Worm (Caenorhabditis elegans) whole organism, young adult: Measurements from ENCODE around the gene sre-52.
A peak's percentile ranks its signal among the peaks of the same experiment; 100 is the strongest.

ENCODE experiments used
- B0336.3 ChIP-seq: fragments of 200-800 bp; sonication (Bioruptor generic); IDR thresholded peaks from 2 replicates; pipeline ENCODE4 v1.3.6; 2022; ENCODE audit warnings: missing genetic modification characterization, missing compliant biosample characterization
- D2030.7 ChIP-seq: fragments of 200-800 bp; sonication (Bioruptor generic); IDR thresholded peaks from 2 replicates; pipeline ENCODE4 v1.3.6; 2022; ENCODE audit warnings: missing genetic modification reagents, missing genetic modification characterization, missing compliant biosample characterization
- F23B12.7 ChIP-seq: sonication (generic microtip); optimal IDR thresholded peaks from 2 replicates; lab custom pipeline; 2017; ENCODE audit warnings: missing genetic modification characterization, mild to moderate bottlenecking, missing compliant biosample characterization, antibody characterized with exemption, moderate library complexity; ENCODE audit not compliant: insufficient read depth
- F33H1.4 ChIP-seq: fragments of 200-800 bp; sonication (Bioruptor generic); IDR thresholded peaks from 2 replicates; pipeline ENCODE4 v1.3.6; 2022; ENCODE audit warnings: missing genetic modification reagents, missing genetic modification characterization, missing compliant biosample characterization
- F49E8.2 ChIP-seq: sonication (generic microtip); optimal IDR thresholded peaks from 3 replicates; lab custom pipeline; 2017; ENCODE audit warnings: missing genetic modification characterization, mild to moderate bottlenecking, missing compliant biosample characterization, antibody characterized with exemption, moderate library complexity; ENCODE audit not compliant: insufficient read depth
- F52B5.7 ChIP-seq: sonication (generic microtip); optimal IDR thresholded peaks from 2 replicates; lab custom pipeline; 2016; ENCODE audit warnings: mild to moderate bottlenecking, missing genetic modification characterization, missing compliant biosample characterization
- F57C9.4 ChIP-seq: sonication (generic microtip); optimal IDR thresholded peaks from 2 replicates; lab custom pipeline; 2017; ENCODE audit warnings: mild to moderate bottlenecking, missing genetic modification characterization, missing compliant biosample characterization
- Y53G8AR.9 ChIP-seq: fragments of 200-800 bp; sonication (Bioruptor generic); conservative IDR thresholded peaks from 2 replicates; pipeline ENCODE4 v1.3.6; 2022; ENCODE audit warnings: missing genetic modification reagents, missing genetic modification characterization, missing compliant biosample characterization
- Y56A3A.18 ChIP-seq: fragments of 200-800 bp; sonication (Bioruptor generic); IDR thresholded peaks from 2 replicates; pipeline ENCODE4 v1.3.6; 2022; ENCODE audit warnings: missing genetic modification reagents, missing genetic modification characterization, missing compliant biosample characterization
- Y95B8A.8 ChIP-seq: fragments of 200-800 bp; sonication (Bioruptor generic); IDR thresholded peaks from 2 replicates; pipeline ENCODE4 v1.3.6; 2022; ENCODE audit warnings: missing genetic modification reagents, missing genetic modification characterization, missing compliant biosample characterization
- aptf-2 ChIP-seq: fragments of 200-800 bp; sonication (Bioruptor generic); conservative IDR thresholded peaks from 2 replicates; pipeline ENCODE4 v1.3.6; 2022; ENCODE audit warnings: missing genetic modification reagents, missing genetic modification characterization, missing compliant biosample characterization
- aptf-3 ChIP-seq: fragments of 200-800 bp; sonication (Bioruptor generic); IDR thresholded peaks from 2 replicates; pipeline ENCODE4 v1.3.6; 2022; ENCODE audit warnings: missing genetic modification characterization, missing compliant biosample characterization
- bed-1 ChIP-seq: fragments of 200-800 bp; sonication (Bioruptor generic); IDR thresholded peaks from 2 replicates; pipeline ENCODE4 v1.3.6; 2022; ENCODE audit warnings: missing genetic modification reagents, missing genetic modification characterization, missing compliant biosample characterization
- cebp-1 ChIP-seq, 2 experiments: fragments of 200-800 bp in 1 of 2; sonication (Bioruptor generic) in 1 of 2; sonication (generic microtip) in 1 of 2; IDR thresholded peaks in 1 of 2; optimal IDR thresholded peaks in 1 of 2; 2 replicates each; pipeline versions ENCODE4 v1.3.6 to Lab custom; 2017 to 2022; ENCODE audit warnings: missing compliant biosample characterization in 2 of 2, missing genetic modification characterization in 2 of 2, mild to moderate bottlenecking in 1 of 2, missing genetic modification reagents in 1 of 2, moderate library complexity in 1 of 2
- ceh-40 ChIP-seq: fragments of 200-800 bp; sonication (Bioruptor generic); IDR thresholded peaks from 2 replicates; pipeline ENCODE4 v1.3.6; 2022; ENCODE audit warnings: missing genetic modification characterization, missing compliant biosample characterization
- ceh-79 ChIP-seq: sonication (generic microtip); optimal IDR thresholded peaks from 2 replicates; lab custom pipeline; 2017; ENCODE audit warnings: mild to moderate bottlenecking, missing genetic modification characterization, missing compliant biosample characterization
- ceh-91 ChIP-seq: fragments of 200-800 bp; sonication (Bioruptor generic); IDR thresholded peaks from 2 replicates; pipeline ENCODE4 v1.3.6; 2022; ENCODE audit warnings: missing genetic modification reagents, missing genetic modification characterization, missing compliant biosample characterization
- die-1 ChIP-seq: sonication (generic microtip); optimal IDR thresholded peaks from 2 replicates; lab custom pipeline; 2016; ENCODE audit warnings: missing genotype, mild to moderate bottlenecking, missing genetic modification characterization, missing compliant biosample characterization
- dpl-1 ChIP-seq: fragments of 150-350 bp; optimal IDR thresholded peaks from 2 replicates; lab custom pipeline; 2014; ENCODE audit warnings: missing biosample characterization, missing genetic modification reagents, missing genetic modification characterization
- egl-44 ChIP-seq: fragments of 200-800 bp; sonication (Bioruptor generic); IDR thresholded peaks from 2 replicates; pipeline ENCODE4 v1.3.6; 2022; ENCODE audit warnings: missing genetic modification reagents, missing genetic modification characterization, missing compliant biosample characterization
- egrh-3 ChIP-seq: fragments of 200-800 bp; sonication (Bioruptor generic); IDR thresholded peaks from 2 replicates; pipeline ENCODE4 v1.3.6; 2022; ENCODE audit warnings: missing genetic modification reagents, missing genetic modification characterization, missing compliant biosample characterization
- nfyb-1 ChIP-seq: fragments of 200-800 bp; sonication (Bioruptor generic); IDR thresholded peaks from 2 replicates; pipeline ENCODE4 v1.3.6; 2022; ENCODE audit warnings: missing genetic modification reagents, missing genetic modification characterization, missing compliant biosample characterization
- nhr-80 ChIP-seq: sonication (generic microtip); optimal IDR thresholded peaks from 2 replicates; lab custom pipeline; 2016; ENCODE audit warnings: missing genetic modification characterization, missing compliant biosample characterization
- nhr-90 ChIP-seq: sonication (generic microtip); optimal IDR thresholded peaks from 2 replicates; lab custom pipeline; 2016; ENCODE audit warnings: missing genotype, mild to moderate bottlenecking, missing genetic modification characterization, missing compliant biosample characterization
- rcor-1 ChIP-seq: fragments of 200-800 bp; sonication (Bioruptor generic); IDR thresholded peaks from 2 replicates; pipeline ENCODE4 v1.3.6; 2022; ENCODE audit warnings: missing genetic modification reagents, missing genetic modification characterization, missing compliant biosample characterization
- rpc-1 ChIP-seq, 2 experiments: fragments of 150-350 bp in 1 of 2; sonication (generic microtip) in 1 of 2; optimal IDR thresholded peaks; 2 replicates each; lab custom pipeline; 2014 to 2018; ENCODE audit warnings: missing biosample characterization in 1 of 2, missing genetic modification characterization in 1 of 2, missing genetic modification reagents in 1 of 2, missing genotype in 1 of 2
- snpc-3.4 ChIP-seq: sonication (generic microtip); optimal IDR thresholded peaks from 2 replicates; lab custom pipeline; 2017; ENCODE audit warnings: missing genetic modification characterization, mild to moderate bottlenecking, missing compliant biosample characterization, antibody characterized with exemption, moderate library complexity, missing genotype, missing genetic modification reagents
- snpc-4 ChIP-seq, 5 experiments: fragments of 150-350 bp in 1 of 5; sonication (generic microtip) in 4 of 5; optimal IDR thresholded peaks; 2 replicates each; lab custom pipeline; 2014 to 2018; ENCODE audit warnings: missing genetic modification characterization in 5 of 5, missing biosample characterization in 3 of 5, antibody characterized with exemption in 2 of 5, mild to moderate bottlenecking in 2 of 5, missing compliant biosample characterization in 2 of 5, missing genotype in 2 of 5, moderate library complexity in 2 of 5, missing genetic modification reagents in 1 of 5
- somi-1 ChIP-seq: fragments of 200-800 bp; sonication (Bioruptor generic); optimal IDR thresholded peaks from 2 replicates; lab custom pipeline; 2018; ENCODE audit warnings: mild to moderate bottlenecking, missing genetic modification characterization, missing compliant biosample characterization
- tlf-1 ChIP-seq: fragments of 200-800 bp; sonication (Bioruptor generic); optimal IDR thresholded peaks from 2 replicates; lab custom pipeline; 2018; ENCODE audit warnings: mild to moderate bottlenecking, missing genetic modification characterization, missing compliant biosample characterization
- xnd-1 ChIP-seq: sonication (generic microtip); optimal IDR thresholded peaks from 2 replicates; lab custom pipeline; 2016; ENCODE audit warnings: missing genotype, missing genetic modification reagents, missing genetic modification characterization, missing compliant biosample characterization
- zfh-2 ChIP-seq: fragments of 200-800 bp; sonication (Bioruptor generic); conservative IDR thresholded peaks from 2 replicates; pipeline ENCODE4 v1.3.6; 2022; ENCODE audit warnings: missing genetic modification reagents, missing genetic modification characterization, missing compliant biosample characterization
- ztf-25 ChIP-seq: fragments of 200-800 bp; sonication (Bioruptor generic); IDR thresholded peaks from 2 replicates; pipeline ENCODE4 v1.3.6; 2022; ENCODE audit warnings: missing genetic modification reagents, missing genetic modification characterization, missing compliant biosample characterization

sre-52 gene

ce11 chrII:12362262-12362661, 26.7 kb downstream of the sre-52 start (continued):
- peak; percentile 56 for TF ChIP-seq F23B12.7 (tag; lab: Kevin White, UChicago)
- TF ChIP-seq F33H1.4 (GFP tag; lab: Robert Waterston, UW), result 0 out of 2 replicates have a peak, but pooled peaks have one; percentile 33
- no peak for TF ChIP-seq B0336.3
- TF ChIP-seq Y95B8A.8, result 0 out of 2 replicates have a peak, but pooled peaks have one; percentile 17
- no peak for TF ChIP-seq bed-1 (GFP tag; lab: Robert Waterston, UW)
- peak; percentile 14; the same call in 1 of the 2 replicates for TF ChIP-seq ztf-25 (GFP tag; lab: Robert Waterston, UW)
- TF ChIP-seq rcor-1 (GFP tag; lab: Robert Waterston, UW), result 0 out of 2 replicates have a peak, but pooled peaks have one; percentile 30
- peak; percentile 52 for TF ChIP-seq rpc-1 (optimal IDR thresholded peaks at IDR 0.05; lab: Kevin White, UChicago)
- TF ChIP-seq rpc-1 (tag; optimal IDR thresholded peaks at IDR 0.05; lab: Kevin White, UChicago), result peak; percentile 75
- no peak for TF ChIP-seq Y53G8AR.9 (GFP tag; lab: Robert Waterston, UW)
- peak; percentile 67 for TF ChIP-seq D2030.7 (GFP tag; lab: Robert Waterston, UW)
- TF ChIP-seq nhr-90 (tag; lab: Kevin White, UChicago), result peak; percentile 30
- no peak for TF ChIP-seq egrh-3 (GFP tag; lab: Robert Waterston, UW)
- no peak for TF ChIP-seq aptf-3 (GFP tag; lab: Robert Waterston, UW)
- peak; percentile 72; the same call in 1 of the 2 replicates for TF ChIP-seq nfyb-1 (GFP tag; lab: Robert Waterston, UW)
- no peak for TF ChIP-seq egl-44 (GFP tag; lab: Robert Waterston, UW)
- no peak for TF ChIP-seq snpc-4 (GFP tag; optimal IDR thresholded peaks at IDR 0.05; lab: Kevin White, UChicago)
- TF ChIP-seq snpc-4 (tag; optimal IDR thresholded peaks at IDR 0.05; lab: Kevin White, UChicago), result peak in 1 of 4 experiments; percentile 33

ce11 chrII:12369202-12369601, 33.7 kb downstream of the sre-52 start:
- TF ChIP-seq tlf-1 (no peak), egrh-3 (GFP tag; lab: Robert Waterston, UW) (peak; percentile 55; the same call in 1 of the 2 replicates), dpl-1 (GFP tag; lab: Kevin White, UChicago) (no peak), F57C9.4 (tag; lab: Kevin White, UChicago) (no peak), cebp-1 (GFP tag; IDR thresholded peaks at IDR 0.05; lab: Robert Waterston, UW) (no peak), cebp-1 (tag; optimal IDR thresholded peaks at IDR 0.05; lab: Kevin White, UChicago) (peak; percentile 9), F52B5.7 (tag; lab: Kevin White, UChicago) (no peak), zfh-2 (GFP tag; lab: Robert Waterston, UW) (peak; percentile 94), Y56A3A.18 (GFP tag; lab: Robert Waterston, UW) (no peak)
- TF ChIP-seq, all 124 proteins: peak for 3

ce11 chrII:12373921-12374320, 38.4 kb downstream of the sre-52 start:
- TF ChIP-seq die-1 (tag; lab: Kevin White, UChicago) (no peak), xnd-1 (tag; lab: Kevin White, UChicago) (no peak), F49E8.2 (tag; lab: Kevin White, UChicago) (no peak), somi-1 (no peak), snpc-3.4 (no peak), ceh-79 (no peak), aptf-2 (GFP tag; lab: Robert Waterston, UW) (no peak), ceh-40 (no peak), bed-1 (GFP tag; lab: Robert Waterston, UW) (no peak), nhr-80 (tag; lab: Kevin White, UChicago) (no peak), ceh-91 (GFP tag; lab: Robert Waterston, UW) (no peak), F33H1.4 (GFP tag; lab: Robert Waterston, UW) (no peak)
